Fruit fly (Drosophila melanogaster): ENCODE results near the gene muc.

muc gene

dm6 chr2L:7434737-7435356, 8.2 kb downstream of the muc start (continued):
- TF ChIP-seq psq (GFP tag; optimal IDR thresholded peaks at IDR 0.05) (no peak), CG3726 (GFP tag; IDR thresholded peaks at IDR 0.05) (no peak), dpn (GFP tag; optimal IDR thresholded peaks at IDR 0.05) (peak in 1 of 2 experiments; percentile 48), Neu2 (GFP tag; optimal IDR thresholded peaks at IDR 0.05; ENCODE audit: borderline replicate concordance) (no peak), CG9797 (GFP tag; optimal IDR thresholded peaks at IDR 0.05) (no peak), CG33213 (GFP tag; optimal IDR thresholded peaks at IDR 0.05) (no peak), Dip2 (GFP tag; IDR thresholded peaks at IDR 0.05) (no peak), CG31365 (tag; optimal IDR thresholded peaks at IDR 0.05) (no peak), eve (GFP tag; optimal IDR thresholded peaks at IDR 0.05) (no peak), CG13296 (GFP tag; optimal IDR thresholded peaks at IDR 0.05) (peak; percentile 41), wdn (GFP tag; IDR thresholded peaks at IDR 0.05) (0 out of 2 replicates have a peak, but pooled peaks have one; percentile 67), CG6765 (GFP tag; optimal IDR thresholded peaks at IDR 0.05) (peak; percentile 2), Spps (tag; optimal IDR thresholded peaks at IDR 0.05) (no peak), Sin3A (optimal IDR thresholded peaks at IDR 0.05) (no peak), CG10267 (tag; optimal IDR thresholded peaks at IDR 0.05) (peak; percentile 8), CG4282 (GFP tag; optimal IDR thresholded peaks at IDR 0.05) (no peak), ab (GFP tag; optimal IDR thresholded peaks at IDR 0.05) (no peak), ham (GFP tag; IDR thresholded peaks at IDR 0.05) (no peak), zfh2 (GFP tag; optimal IDR thresholded peaks at IDR 0.05) (no peak), ems (GFP tag; optimal IDR thresholded peaks at IDR 0.05) (no peak), pan (optimal IDR thresholded peaks at IDR 0.05) (no peak), pan (GFP tag; optimal IDR thresholded peaks at IDR 0.05 in 1 of 2, IDR thresholded peaks at IDR 0.05 in 1 of 2) (peak in 1 of 2 experiments; percentile 55), tin (GFP tag; optimal IDR thresholded peaks at IDR 0.05) (peak; percentile 22), CG1647 (GFP tag; optimal IDR thresholded peaks at IDR 0.05) (no peak), CG1792 (GFP tag; optimal IDR thresholded peaks at IDR 0.05) (no peak), CG17361 (GFP tag; IDR thresholded peaks at IDR 0.05) (no peak), seq (GFP tag; IDR thresholded peaks at IDR 0.05) (peak; percentile 69), CG9932 (GFP tag; IDR thresholded peaks at IDR 0.05) (peak; percentile 82), p53 (GFP tag; optimal IDR thresholded peaks at IDR 0.05) (no peak), CG4707 (GFP tag; optimal IDR thresholded peaks at IDR 0.05) (no peak), gcm (GFP tag; optimal IDR thresholded peaks at IDR 0.05) (no peak), kah (GFP tag; optimal IDR thresholded peaks at IDR 0.05) (no peak), odd (GFP tag; optimal IDR thresholded peaks at IDR 0.05) (no peak), ssp (GFP tag; IDR thresholded peaks at IDR 0.05) (no peak), Bgb (GFP tag; IDR thresholded peaks at IDR 0.05; ENCODE audit: partially characterized antibody) (no peak), D19A (tag; optimal IDR thresholded peaks at IDR 0.05) (peak; percentile 19), CG10462 (GFP tag; optimal IDR thresholded peaks at IDR 0.05) (no peak), ato (GFP tag; IDR thresholded peaks at IDR 0.05; ENCODE audit: partially characterized antibody) (no peak), CG7556 (GFP tag; optimal IDR thresholded peaks at IDR 0.05) (peak; percentile 44), Gsc (GFP tag; IDR thresholded peaks at IDR 0.05) (no peak), emc (GFP tag; optimal IDR thresholded peaks at IDR 0.05) (no peak), CG7987 (GFP tag; optimal IDR thresholded peaks at IDR 0.05) (no peak), sna (GFP tag; IDR thresholded peaks at IDR 0.05; ENCODE audit: partially characterized antibody) (no peak), gem (tag; optimal IDR thresholded peaks at IDR 0.05) (peak; percentile 54), lbe (GFP tag; optimal IDR thresholded peaks at IDR 0.05) (no peak), Jarid2 (GFP tag; optimal IDR thresholded peaks at IDR 0.05) (no peak), CG4424 (GFP tag; optimal IDR thresholded peaks at IDR 0.05) (no peak), CG10543 (GFP tag; optimal IDR thresholded peaks at IDR 0.05) (no peak), gt (GFP tag; IDR thresholded peaks at IDR 0.05) (no peak), CG6175 (GFP tag; IDR thresholded peaks at IDR 0.05) (no peak), br (optimal IDR thresholded peaks at IDR 0.05) (no peak), nau (GFP tag; optimal IDR thresholded peaks at IDR 0.05) (no peak)

All from whole organism, embryonic.